Worm (Caenorhabditis elegans) whole organism, early embryonic: ENCODE measurements around the gene iff-2.

Experiments used
- ama-1 ChIP-seq: fragments of 150-350 bp; optimal IDR thresholded peaks from 2 replicates; lab custom pipeline; 2014
- hmbx-1 ChIP-seq: sonication (generic microtip); optimal IDR thresholded peaks from 2 replicates; lab custom pipeline; 2016; ENCODE audit warnings: mild to moderate bottlenecking, missing genetic modification characterization, missing compliant biosample characterization

ce11 chrII:8570977-8571376 is 9.8 kb upstream of the iff-2 start, which contains the start of gene bcs-1:
- no peak for TF ChIP-seq hmbx-1
- TF ChIP-seq ama-1 (lab: Kevin White, UChicago) = no peak
